Fruit fly (Drosophila melanogaster) whole organism, wandering third instar larva: ENCODE measurements around the gene CG17672.

Experiments
- Dfd ChIP-seq: fragments of >200 bp; optimal IDR thresholded peaks from 2 replicates; lab custom pipeline; 2017; ENCODE audit warnings: missing biosample characterization, missing genetic modification characterization
- Myc ChIP-seq: fragments of >200 bp; optimal IDR thresholded peaks from 2 replicates; lab custom pipeline; 2017
- N ChIP-seq: fragments of >200 bp; optimal IDR thresholded peaks from 2 replicates; lab custom pipeline; 2018; ENCODE audit warnings: missing biosample characterization, missing external identifiers, missing genetic modification characterization
- OdsH ChIP-seq: fragments of 200-800 bp; sonication (Bioruptor generic); optimal IDR thresholded peaks from 2 replicates; lab custom pipeline; 2016; ENCODE audit warnings: missing biosample characterization, mild to moderate bottlenecking, missing genetic modification characterization
- dl ChIP-seq, 2 experiments: fragments of 175-275, 200-275 bp in 1 of 2; fragments of 200-275 bp in 1 of 2; sonication (Bioruptor generic); optimal IDR thresholded peaks; lab custom pipeline; 2018; ENCODE audit warnings: mild to moderate bottlenecking in 2 of 2, missing biosample characterization in 2 of 2, missing genetic modification characterization in 2 of 2, moderate library complexity in 2 of 2; ENCODE audit not compliant: partially characterized antibody in 2 of 2, insufficient read depth in 1 of 2
- dsf ChIP-seq: sonication (Bioruptor generic); optimal IDR thresholded peaks from 2 replicates; lab custom pipeline; 2016; ENCODE audit warnings: missing biosample characterization, missing genetic modification characterization, borderline replicate concordance
- h ChIP-seq: fragments of 200-800 bp; sonication (Bioruptor generic); optimal IDR thresholded peaks from 3 replicates; lab custom pipeline; 2016; ENCODE audit warnings: missing biosample characterization, mild to moderate bottlenecking, missing genetic modification characterization
- lola ChIP-seq: fragments of >200 bp; optimal IDR thresholded peaks from 2 replicates; lab custom pipeline; 2017; ENCODE audit warnings: missing biosample characterization, missing genetic modification characterization
- psq ChIP-seq: fragments of 200-800 bp; sonication (Bioruptor generic); optimal IDR thresholded peaks from 3 replicates; lab custom pipeline; 2017; ENCODE audit warnings: missing biosample characterization, mild to moderate bottlenecking, missing genetic modification characterization, moderate library complexity
- usp ChIP-seq: fragments of >200 bp; optimal IDR thresholded peaks from 2 replicates; lab custom pipeline; 2017; ENCODE audit warnings: missing biosample characterization, missing genetic modification characterization

dm6 chr3L:13032915-13033282 lies 4.1 kb downstream of the CG17672 start:
- TF ChIP-seq dsf (GFP tag; lab: Kevin White, UChicago) (no peak), h (GFP tag; lab: Kevin White, UChicago) (no peak), usp (GFP tag; lab: Kevin White, UChicago) (no peak), Myc (lab: Kevin White, UChicago) (no peak), N (GFP tag; lab: Kevin White, UChicago) (no peak), OdsH (GFP tag; lab: Kevin White, UChicago) (no peak), psq (no peak), dl (GFP tag; optimal IDR thresholded peaks at IDR 0.05; lab: Kevin White, UChicago; ENCODE audit: insufficient read depth in 1 of 2, partially characterized antibody in 2 of 2) (no peak), lola (no peak), Dfd (GFP tag; lab: Kevin White, UChicago) (no peak)
